Worm (Caenorhabditis elegans) whole organism, L4/young adult: Measurements from ENCODE around the gene Y82E9BR.18.

Experiments used
- W03F9.2 ChIP-seq: fragments of 150-350 bp; optimal IDR thresholded peaks from 2 replicates; lab custom pipeline; 2014; ENCODE audit warnings: missing biosample characterization, missing genetic modification characterization
- dao-5 ChIP-seq: sonication (generic microtip); optimal IDR thresholded peaks from 2 replicates; lab custom pipeline; 2016; ENCODE audit warnings: missing genotype, missing genetic modification characterization, moderate library complexity, missing compliant biosample characterization
- him-1 ChIP-seq: sonication (generic microtip); optimal IDR thresholded peaks from 2 replicates; lab custom pipeline; 2016; ENCODE audit warnings: missing genotype, missing genetic modification reagents, missing genetic modification characterization, missing compliant biosample characterization

Gene Y82E9BR.18

DNA sequence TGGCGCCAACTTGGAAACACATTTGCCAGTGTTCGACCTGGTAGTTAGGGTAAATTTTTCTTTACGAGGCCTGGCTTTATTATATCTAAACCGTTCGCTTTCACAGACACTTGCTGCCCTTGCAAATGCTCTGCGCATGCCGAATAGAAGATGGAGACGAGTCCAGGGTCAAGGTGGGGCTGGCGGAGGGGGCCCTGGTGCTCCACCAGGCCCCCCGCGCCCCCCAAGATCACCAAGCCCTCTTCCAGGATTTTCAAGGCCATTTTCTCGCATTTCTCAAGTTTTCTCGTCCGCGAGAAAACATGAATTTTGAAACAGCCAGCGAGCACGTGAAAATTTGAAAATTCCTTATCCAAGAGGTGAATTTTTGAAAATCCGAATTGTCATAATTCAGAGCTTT is 43.7 kb downstream of the Y82E9BR.18 start:
- TF ChIP-seq W03F9.2 (tag; lab: Kevin White, UChicago), result no peak
- no peak for TF ChIP-seq dao-5 (tag; lab: Kevin White, UChicago)
- TF ChIP-seq him-1 (tag; lab: Kevin White, UChicago), result no peak

DNA sequence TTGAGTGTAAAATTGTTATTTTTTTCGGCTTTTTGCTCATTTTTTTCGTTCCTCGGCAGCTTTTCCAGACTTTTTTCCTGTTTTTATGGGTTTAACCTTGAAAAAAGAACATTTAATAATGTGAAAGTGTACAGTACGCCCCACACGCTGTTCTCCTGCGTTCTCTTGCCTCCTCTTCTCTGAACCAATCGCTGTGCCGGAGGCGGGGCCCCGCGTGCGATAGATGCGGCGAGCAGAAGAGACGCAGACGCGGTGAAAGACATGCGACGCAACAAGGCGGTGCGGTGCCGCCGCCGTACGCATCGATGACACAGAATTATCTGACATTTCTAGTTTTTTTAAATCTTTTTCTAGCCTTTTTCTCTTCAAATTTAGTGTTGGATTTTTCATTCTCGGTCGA is 46.6 kb downstream of the Y82E9BR.18 start:
- TF ChIP-seq dao-5 (tag; lab: Kevin White, UChicago) (no peak), W03F9.2 (tag; lab: Kevin White, UChicago) (no peak), him-1 (tag; lab: Kevin White, UChicago) (no peak)

DNA sequence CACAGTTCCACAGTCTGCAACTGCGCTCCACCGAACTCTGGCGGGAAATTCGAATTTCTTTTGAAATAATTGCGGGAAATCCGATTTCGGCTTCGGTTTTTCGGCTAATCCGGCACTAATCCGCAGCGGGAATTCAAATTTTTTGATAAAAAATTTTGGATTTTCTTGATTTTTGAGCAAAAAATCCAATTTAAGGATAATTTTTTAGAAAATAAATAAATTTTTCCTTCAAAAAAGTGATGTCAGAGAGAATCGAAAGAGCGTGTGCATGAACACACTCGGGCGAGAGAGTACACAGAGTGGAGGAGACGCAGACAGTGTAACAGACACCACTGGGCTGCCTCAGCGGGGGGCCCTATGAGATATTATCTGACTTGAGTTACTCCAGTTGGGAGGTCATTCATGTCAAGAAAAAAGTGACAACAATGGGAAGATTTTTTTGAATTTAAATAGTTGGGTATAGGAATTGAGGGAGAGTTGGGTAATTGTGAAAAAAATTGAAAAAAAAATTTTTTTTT is 53.3 kb downstream of the Y82E9BR.18 start:
- TF ChIP-seq dao-5 (tag; lab: Kevin White, UChicago) (no peak), W03F9.2 (tag; lab: Kevin White, UChicago) (no peak), him-1 (tag; lab: Kevin White, UChicago) (no peak)

DNA sequence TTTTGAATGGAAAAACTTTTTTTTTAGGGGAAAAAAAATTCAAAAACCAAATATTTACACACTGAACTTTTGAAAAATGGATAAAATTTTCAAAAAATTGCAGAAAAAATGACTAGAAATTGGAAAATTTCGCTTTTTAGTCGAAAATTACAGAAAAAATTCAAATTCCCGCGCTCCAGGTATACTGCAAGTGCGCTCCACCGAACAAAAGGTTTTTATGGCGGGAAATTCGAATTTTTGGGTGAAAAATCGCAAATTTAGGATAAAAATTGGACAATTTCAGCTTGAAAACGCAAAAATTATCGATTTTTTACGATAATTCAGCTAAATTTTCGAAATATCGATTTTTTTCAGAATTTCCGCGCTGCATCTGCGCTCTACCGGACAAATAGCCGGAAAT is 54.0 kb downstream of the Y82E9BR.18 start:
- no peak for TF ChIP-seq him-1 (tag; lab: Kevin White, UChicago)
- no peak for TF ChIP-seq W03F9.2 (tag; lab: Kevin White, UChicago)
- TF ChIP-seq dao-5 (tag; lab: Kevin White, UChicago), result no peak

DNA sequence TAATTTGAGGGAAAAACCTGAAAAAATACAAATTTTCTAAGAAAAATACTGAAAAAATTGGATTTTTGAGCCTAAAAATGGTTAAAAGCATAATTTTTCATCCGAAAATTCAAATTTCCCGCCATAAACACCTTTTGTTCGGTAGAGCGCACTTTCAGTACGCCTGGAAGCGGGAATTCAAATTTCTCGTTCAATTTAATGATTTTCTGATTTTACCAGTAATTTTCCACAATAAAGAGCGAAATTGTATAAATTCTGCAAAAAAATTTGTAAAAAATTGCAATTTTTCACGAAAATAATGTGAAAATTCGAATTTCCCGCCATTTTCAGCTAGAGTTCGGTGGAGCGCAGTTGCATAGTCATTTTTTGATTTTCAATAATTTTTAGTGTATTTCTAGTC is 54.9 kb downstream of the Y82E9BR.18 start:
- TF ChIP-seq dao-5 (tag; lab: Kevin White, UChicago), result no peak
- no peak for TF ChIP-seq W03F9.2 (tag; lab: Kevin White, UChicago)
- no peak for TF ChIP-seq him-1 (tag; lab: Kevin White, UChicago)

DNA sequence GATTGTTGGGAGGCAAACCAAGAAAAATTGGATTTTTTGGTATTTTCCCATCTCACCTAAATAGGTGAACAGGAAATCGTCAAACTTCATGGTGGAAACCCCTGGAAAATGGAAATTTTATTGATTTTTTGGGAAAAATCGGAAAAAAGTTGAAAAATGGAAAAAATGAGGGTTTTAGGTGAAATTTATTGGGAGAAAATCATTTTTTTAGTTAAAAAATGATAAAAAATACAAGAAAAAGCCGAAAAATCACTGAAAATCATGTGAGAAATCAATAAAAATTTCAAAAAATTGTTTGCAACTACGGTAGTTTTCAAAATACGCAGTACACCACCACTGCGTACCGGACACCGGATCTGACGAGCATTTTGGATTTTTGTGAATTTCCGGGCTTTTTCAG is 56.2 kb downstream of the Y82E9BR.18 start, which contains the start of gene lelo-2:
Gene lelo-2, minus strand, starts transcription at position 101 of the 400 bp plus-strand sequence.
- TF ChIP-seq dao-5 (tag; lab: Kevin White, UChicago), result no peak
- TF ChIP-seq W03F9.2 (tag; lab: Kevin White, UChicago), result no peak
- no peak for TF ChIP-seq him-1 (tag; lab: Kevin White, UChicago)

DNA sequence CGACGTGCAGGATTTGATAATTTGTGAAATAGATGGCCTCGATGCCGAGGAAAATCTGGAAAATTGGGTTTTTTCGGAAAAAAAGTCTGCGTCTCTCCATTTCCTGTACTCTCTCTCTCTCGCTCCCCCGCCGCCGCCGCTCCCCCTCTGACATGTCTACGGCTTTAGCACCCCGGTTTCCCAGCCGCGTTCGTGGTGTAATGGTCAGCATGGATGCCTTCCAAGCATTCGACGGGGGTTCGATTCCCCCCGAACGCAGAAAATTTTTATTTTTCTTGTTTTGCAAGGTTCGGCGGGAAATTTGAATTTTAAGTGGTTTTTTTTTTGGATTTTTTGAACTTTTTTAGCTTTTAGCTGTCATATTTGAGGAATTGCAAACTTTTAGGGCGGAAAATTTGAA is 59.0 kb downstream of the Y82E9BR.18 start:
- TF ChIP-seq him-1 (tag; lab: Kevin White, UChicago), result peak; percentile 21
- peak; percentile 33 for TF ChIP-seq W03F9.2 (tag; lab: Kevin White, UChicago)
- TF ChIP-seq dao-5 (tag; lab: Kevin White, UChicago), result peak; percentile 30

DNA sequence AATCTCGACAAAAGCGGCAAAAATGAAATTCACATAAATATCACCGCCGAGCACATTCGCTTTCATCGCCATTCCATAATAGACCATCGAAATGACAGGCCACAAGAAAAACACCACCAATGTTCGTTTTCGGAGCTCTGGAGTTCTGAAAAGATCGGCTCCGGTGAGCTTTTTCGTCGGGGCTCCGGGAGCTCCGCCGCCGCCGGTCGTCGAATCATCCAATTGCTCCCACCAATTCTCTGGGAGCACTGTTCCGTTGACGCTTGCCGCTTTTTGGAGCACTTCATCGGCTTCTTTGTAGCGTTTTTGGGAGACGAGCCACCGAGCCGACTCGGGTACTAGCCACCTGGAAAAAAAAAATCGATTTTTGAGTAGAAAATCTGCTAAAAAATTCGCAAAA is 61.9 kb downstream of the Y82E9BR.18 start:
- TF ChIP-seq dao-5 (tag; lab: Kevin White, UChicago) (no peak), him-1 (tag; lab: Kevin White, UChicago) (no peak), W03F9.2 (tag; lab: Kevin White, UChicago) (no peak)

DNA sequence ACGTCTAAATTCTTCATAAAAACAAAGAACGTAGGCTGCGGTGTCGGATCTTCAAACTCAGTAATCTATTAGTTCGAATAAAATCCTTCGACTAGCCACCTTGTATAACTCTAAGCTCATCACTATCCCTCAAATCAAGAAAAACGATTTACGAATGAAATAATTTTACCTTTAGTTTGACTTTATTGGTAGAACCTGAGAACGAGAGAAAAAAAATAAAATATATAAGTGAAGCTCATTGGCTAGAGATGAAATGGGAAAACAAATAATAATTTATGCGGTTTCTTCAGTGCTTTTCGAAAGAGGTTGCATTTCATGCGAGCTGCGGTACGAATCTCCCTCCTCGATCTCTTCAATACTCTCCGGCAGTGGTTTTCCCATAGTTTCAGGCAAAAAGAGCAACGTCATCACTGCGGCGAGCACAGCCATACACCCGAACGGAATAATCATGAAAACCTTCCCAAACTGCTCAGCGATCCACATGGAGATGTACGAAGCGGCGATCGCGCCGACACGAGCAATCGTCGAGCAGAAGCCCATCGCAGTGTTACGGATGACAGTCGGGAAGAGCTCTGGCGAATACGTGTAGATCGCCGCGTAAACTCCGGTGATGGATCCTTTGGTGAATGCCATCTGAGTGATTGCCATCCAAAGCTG is 63.5 kb downstream of the Y82E9BR.18 start:
- no peak for TF ChIP-seq W03F9.2 (tag; lab: Kevin White, UChicago)

DNA sequence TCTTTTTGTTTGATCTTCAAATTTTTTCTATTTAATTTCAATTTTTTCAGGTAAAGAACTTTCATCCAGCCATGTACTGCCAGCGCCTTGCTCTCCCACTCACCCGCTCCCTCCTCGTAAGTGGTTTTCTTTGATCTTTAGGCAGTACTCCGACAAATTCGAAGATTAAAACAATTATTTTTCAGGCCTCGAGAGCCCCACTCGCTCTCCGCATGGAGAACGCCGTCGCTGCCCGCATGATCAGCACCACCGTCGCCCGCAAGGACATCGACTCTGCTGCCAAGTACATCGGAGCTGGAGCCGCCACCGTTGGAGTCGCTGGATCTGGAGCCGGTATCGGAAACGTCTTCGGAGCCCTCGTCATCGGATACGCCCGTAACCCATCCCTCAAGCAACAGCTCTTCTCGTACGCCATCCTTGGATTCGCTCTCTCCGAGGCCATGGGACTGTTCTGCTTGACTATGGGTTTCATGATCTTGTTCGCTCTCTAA is 64.1 kb downstream of the Y82E9BR.18 start, which contains the start of gene Y82E9BR.3:
Gene Y82E9BR.3, plus strand, starts transcription at position 51 of the 491 bp plus-strand sequence.
- TF ChIP-seq W03F9.2 (tag; lab: Kevin White, UChicago) (no peak), dao-5 (tag; lab: Kevin White, UChicago) (no peak), him-1 (tag; lab: Kevin White, UChicago) (no peak)

DNA sequence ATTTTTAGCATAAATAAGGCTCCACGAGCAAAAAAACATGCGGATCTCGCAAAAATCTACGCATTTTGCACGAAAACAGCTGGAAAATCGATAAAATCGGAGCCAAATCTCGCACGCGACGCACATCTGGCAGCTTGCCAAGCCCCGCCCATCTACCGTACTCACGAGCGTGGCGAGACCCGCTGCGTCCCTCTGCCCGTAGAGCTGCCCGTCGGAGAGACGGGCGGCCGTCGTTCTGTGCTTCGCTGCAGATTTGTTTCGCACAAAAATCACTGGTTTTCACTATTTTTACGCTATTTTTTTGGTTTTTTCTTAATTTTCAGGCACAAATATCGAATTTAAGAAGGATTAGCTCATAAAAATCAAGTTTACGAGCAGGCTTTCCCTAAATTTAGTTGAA is 64.6 kb downstream of the Y82E9BR.18 start:
- TF ChIP-seq him-1 (tag; lab: Kevin White, UChicago) (peak; percentile 20), W03F9.2 (tag; lab: Kevin White, UChicago) (peak; percentile 82), dao-5 (tag; lab: Kevin White, UChicago) (no peak)
